Worm (Caenorhabditis elegans): ENCODE results near the gene hic-1.

DNA sequence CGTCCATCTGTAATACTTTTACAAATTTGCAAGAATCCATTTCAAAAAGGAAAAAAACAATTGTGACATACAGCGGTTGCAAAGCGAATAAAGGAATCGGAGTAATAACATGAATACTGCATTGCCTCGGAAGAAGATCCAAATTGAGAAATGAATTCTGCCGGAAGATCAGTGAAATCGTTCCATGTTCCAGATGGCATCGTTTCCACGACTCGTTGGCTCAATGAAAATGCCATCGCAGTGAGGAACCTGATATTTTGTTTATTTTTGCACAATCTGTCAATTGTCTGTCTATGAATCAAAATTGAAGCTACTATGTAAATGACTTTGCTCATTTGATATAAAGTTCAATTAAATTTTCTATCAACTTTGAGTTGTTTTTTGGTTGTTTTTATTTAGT is 32.0 kb upstream of the hic-1 start:
- no peak for TF ChIP-seq lin-13 (tag; optimal IDR thresholded peaks at IDR 0.05)
- TF ChIP-seq nhr-2 (tag; optimal IDR thresholded peaks at IDR 0.05): no peak
- no peak for TF ChIP-seq nhr-12 (tag; optimal IDR thresholded peaks at IDR 0.05)
- TF ChIP-seq blmp-1 (tag; optimal IDR thresholded peaks at IDR 0.05): no peak
- no peak for TF ChIP-seq nhr-28 (tag; optimal IDR thresholded peaks at IDR 0.05)
- TF ChIP-seq zip-8 (tag; optimal IDR thresholded peaks at IDR 0.05): no peak
